Worm (Caenorhabditis elegans) whole organism, mixed stage, embryonic: ENCODE measurements around the gene lin-5.

Experiments
- blmp-1 ChIP-seq: fragments of 150-350 bp; optimal IDR thresholded peaks from 2 replicates; lab custom pipeline; 2014; ENCODE audit warnings: missing biosample characterization, missing genetic modification characterization
- ces-1 ChIP-seq: fragments of 150-350 bp; optimal IDR thresholded peaks from 2 replicates; lab custom pipeline; 2014; ENCODE audit warnings: missing biosample characterization, missing genetic modification reagents, missing genetic modification characterization
- drap-1 ChIP-seq: fragments of 200-800 bp; sonication (Bioruptor generic); optimal IDR thresholded peaks from 3 replicates; lab custom pipeline; 2018; ENCODE audit warnings: mild to moderate bottlenecking, missing genetic modification characterization, missing compliant biosample characterization
- elt-3 ChIP-seq: fragments of 150-350 bp; optimal IDR thresholded peaks from 2 replicates; lab custom pipeline; 2014; ENCODE audit warnings: missing biosample characterization, missing genetic modification characterization
- flh-1 ChIP-seq: fragments of 200-800 bp; sonication (Bioruptor generic); optimal IDR thresholded peaks from 2 replicates; lab custom pipeline; 2018; ENCODE audit warnings: mild to moderate bottlenecking, missing genetic modification characterization, moderate library complexity, missing compliant biosample characterization
- ham-2 ChIP-seq: fragments of 200-800 bp; sonication (Bioruptor generic); optimal IDR thresholded peaks from 2 replicates; lab custom pipeline; 2018; ENCODE audit warnings: mild to moderate bottlenecking, missing genetic modification characterization, missing compliant biosample characterization
- hlh-1 ChIP-seq: fragments of 150-350 bp; optimal IDR thresholded peaks from 2 replicates; lab custom pipeline; 2014; ENCODE audit warnings: missing biosample characterization, missing genetic modification reagents, missing genetic modification characterization
- lsy-2 ChIP-seq: fragments of 150-350 bp; optimal IDR thresholded peaks from 2 replicates; lab custom pipeline; 2014; ENCODE audit warnings: missing biosample characterization, missing genetic modification characterization
- mep-1 ChIP-seq: fragments of 150-350 bp; optimal IDR thresholded peaks from 2 replicates; lab custom pipeline; 2017; ENCODE audit warnings: missing biosample characterization, missing genetic modification reagents, missing genetic modification characterization, inconsistent platforms
- nhr-2 ChIP-seq: fragments of 150-350 bp; optimal IDR thresholded peaks from 2 replicates; lab custom pipeline; 2014; ENCODE audit warnings: missing biosample characterization, missing genetic modification characterization
- nhr-237 ChIP-seq: fragments of 150-350 bp; optimal IDR thresholded peaks from 2 replicates; lab custom pipeline; 2014; ENCODE audit warnings: missing biosample characterization, missing genetic modification characterization
- nhr-28 ChIP-seq: fragments of 150-350 bp; optimal IDR thresholded peaks from 2 replicates; lab custom pipeline; 2014; ENCODE audit warnings: missing biosample characterization, missing genetic modification characterization
- nhr-76 ChIP-seq: sonication (generic microtip); optimal IDR thresholded peaks from 2 replicates; lab custom pipeline; 2017; ENCODE audit warnings: missing biosample characterization, missing genetic modification characterization
- pha-4 ChIP-seq: fragments of 150-350 bp; optimal IDR thresholded peaks from 2 replicates; lab custom pipeline; 2018; ENCODE audit warnings: missing biosample characterization, missing genetic modification reagents, missing genetic modification characterization
- tbx-8 ChIP-seq: fragments of 200-800 bp; sonication (Bioruptor generic); optimal IDR thresholded peaks from 2 replicates; lab custom pipeline; 2018; ENCODE audit warnings: mild to moderate bottlenecking, missing genetic modification characterization, moderate library complexity, missing compliant biosample characterization
- zip-8 ChIP-seq: fragments of 150-350 bp; optimal IDR thresholded peaks from 2 replicates; lab custom pipeline; 2014; ENCODE audit warnings: missing biosample characterization, missing genetic modification characterization

Gene lin-5

ce11 chrII:7901990-7902389, 41.6 kb downstream of the lin-5 start:
- no peak for TF ChIP-seq lsy-2 (tag; lab: Kevin White, UChicago)
- no peak for TF ChIP-seq tbx-8 (GFP tag; lab: Kevin White, UChicago)
- TF ChIP-seq nhr-28 (tag; lab: Kevin White, UChicago): no peak
- TF ChIP-seq ham-2 (GFP tag; lab: Kevin White, UChicago): no peak
- TF ChIP-seq nhr-2: no peak
- no peak for TF ChIP-seq ces-1
- no peak for TF ChIP-seq pha-4
- TF ChIP-seq zip-8 (tag; lab: Kevin White, UChicago): no peak
- TF ChIP-seq nhr-76 (tag; lab: Kevin White, UChicago): no peak
- no peak for TF ChIP-seq flh-1 (GFP tag; lab: Kevin White, UChicago)
- TF ChIP-seq mep-1: no peak
- TF ChIP-seq nhr-237: no peak
- no peak for TF ChIP-seq elt-3 (tag; lab: Kevin White, UChicago)
- no peak for TF ChIP-seq drap-1 (GFP tag; lab: Kevin White, UChicago)

ce11 chrII:7907539-7907997, 47.2 kb downstream of the lin-5 start, which contains the start of gene best-23:
Gene best-23 (minus strand): TSS chrII:7907589.
- no peak for TF ChIP-seq nhr-237
- TF ChIP-seq lsy-2 (tag; lab: Kevin White, UChicago): no peak
- TF ChIP-seq hlh-1 (tag; lab: Kevin White, UChicago): peak; percentile 49

ce11 chrII:7911015-7911414, 50.6 kb downstream of the lin-5 start, which contains the start of gene ZK675.4:
Gene ZK675.4 (plus strand): TSS chrII:7911315.
- TF ChIP-seq blmp-1 (tag; lab: Kevin White, UChicago) (no peak), drap-1 (GFP tag; lab: Kevin White, UChicago) (no peak)
